Worm (Caenorhabditis elegans) whole organism, L3 larva: ENCODE measurements around the gene ZC204.13.

Source experiments
- ZK546.5 ChIP-seq: sonication (generic microtip); optimal IDR thresholded peaks from 2 replicates; lab custom pipeline; 2017; ENCODE audit warnings: missing biosample characterization, missing genetic modification characterization
- ceh-9 ChIP-seq: sonication (generic microtip); optimal IDR thresholded peaks from 2 replicates; lab custom pipeline; 2018; ENCODE audit warnings: missing biosample characterization, missing genetic modification characterization
- daf-12 ChIP-seq: fragments of 150-350 bp; optimal IDR thresholded peaks from 2 replicates; lab custom pipeline; 2014; ENCODE audit warnings: missing biosample characterization, missing genetic modification reagents, missing genetic modification characterization
- elt-1 ChIP-seq: fragments of 150-350 bp; optimal IDR thresholded peaks from 2 replicates; lab custom pipeline; 2014; ENCODE audit warnings: missing biosample characterization, missing genetic modification characterization
- lin-15B ChIP-seq: fragments of 150-350 bp; optimal IDR thresholded peaks from 2 replicates; lab custom pipeline; 2014; ENCODE audit warnings: missing biosample characterization, missing genetic modification characterization
- mml-1 ChIP-seq: fragments of 150-350 bp; sonication (generic microtip); optimal IDR thresholded peaks from 3 replicates; lab custom pipeline; 2014; ENCODE audit warnings: missing biosample characterization, missing genetic modification characterization
- nhr-237 ChIP-seq: fragments of 150-350 bp; optimal IDR thresholded peaks from 2 replicates; lab custom pipeline; 2014; ENCODE audit warnings: missing biosample characterization, missing genetic modification characterization
- nhr-28 ChIP-seq: fragments of 150-350 bp; optimal IDR thresholded peaks from 2 replicates; lab custom pipeline; 2014; ENCODE audit warnings: missing biosample characterization, missing genetic modification characterization
- sea-2 ChIP-seq: fragments of 150-350 bp; sonication (generic microtip); optimal IDR thresholded peaks from 4 replicates; lab custom pipeline; 2014; ENCODE audit warnings: missing biosample characterization, missing genetic modification reagents, missing genetic modification characterization
- unc-62 ChIP-seq: fragments of 150-350 bp; sonication (generic microtip); optimal IDR thresholded peaks from 4 replicates; lab custom pipeline; 2014; ENCODE audit warnings: missing biosample characterization, missing genetic modification reagents, missing genetic modification characterization
- ztf-4 ChIP-seq: fragments of 150-350 bp; optimal IDR thresholded peaks from 2 replicates; lab custom pipeline; 2014; ENCODE audit warnings: missing biosample characterization, missing genetic modification characterization

DNA sequence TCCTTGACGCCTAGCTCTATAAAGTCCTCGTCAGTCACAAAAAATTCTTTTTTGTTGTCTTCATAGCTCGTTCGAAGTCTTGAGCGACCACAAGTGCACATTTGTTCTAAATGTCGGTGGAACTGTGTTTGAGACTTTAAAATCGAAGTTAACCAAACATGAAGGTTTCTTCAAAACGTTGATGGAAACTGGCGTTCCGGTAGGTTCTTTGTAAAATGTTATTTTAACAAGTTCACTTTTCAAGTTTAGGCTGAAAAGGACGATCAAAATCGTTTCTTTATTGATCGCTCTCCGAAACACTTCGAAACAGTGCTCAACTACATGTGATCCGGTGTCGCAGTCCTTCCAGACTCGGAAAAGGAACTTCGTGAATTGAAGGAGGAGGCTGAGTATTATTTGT is 36.2 kb downstream of the ZC204.13 start, which contains the start of gene fbxa-160:
- TF ChIP-seq daf-12 (tag; lab: Kevin White, UChicago): no peak
- TF ChIP-seq ztf-4 (tag; lab: Kevin White, UChicago): no peak
- no peak for TF ChIP-seq ZK546.5 (tag; lab: Kevin White, UChicago)
- no peak for TF ChIP-seq lin-15B
- TF ChIP-seq unc-62 (GFP tag; lab: Kevin White, UChicago): no peak
- no peak for TF ChIP-seq sea-2
- no peak for TF ChIP-seq ceh-9
- TF ChIP-seq elt-1 (tag; lab: Kevin White, UChicago): no peak
- no peak for TF ChIP-seq nhr-237 (tag; lab: Kevin White, UChicago)
- no peak for TF ChIP-seq mml-1 (tag; lab: Kevin White, UChicago)
- no peak for TF ChIP-seq nhr-28 (tag; lab: Kevin White, UChicago)
